Fruit fly (Drosophila melanogaster): Measurements from ENCODE around the gene Las.

- TF ChIP-seq Dfd (GFP tag; optimal IDR thresholded peaks at IDR 0.05) (no peak), dl (GFP tag; optimal IDR thresholded peaks at IDR 0.05; ENCODE audit: insufficient read depth in 1 of 2, partially characterized antibody in 2 of 2) (no peak), usp (GFP tag; optimal IDR thresholded peaks at IDR 0.05) (no peak), rgr (GFP tag; optimal IDR thresholded peaks at IDR 0.05) (peak; percentile 62), h (GFP tag; optimal IDR thresholded peaks at IDR 0.05) (peak; percentile 68), CG9705 (GFP tag; optimal IDR thresholded peaks at IDR 0.05) (no peak), Hr78 (GFP tag; optimal IDR thresholded peaks at IDR 0.05) (no peak), CG32264 (GFP tag; optimal IDR thresholded peaks at IDR 0.05) (peak; percentile 33), dmrt93B (GFP tag; optimal IDR thresholded peaks at IDR 0.05) (no peak), fru (GFP tag; optimal IDR thresholded peaks at IDR 0.05) (peak; percentile 68)
These were observed 36.8 kb downstream of the Las start for dm6 chr3L:20395257-20395909.

All from whole organism, wandering third instar larva.